Worm (Caenorhabditis elegans) whole organism, L4/young adult: Measurements from ENCODE around the gene srlf-37.

Source experiments
- W03F9.2 ChIP-seq: fragments of 150-350 bp; optimal IDR thresholded peaks from 2 replicates; lab custom pipeline; 2014; ENCODE audit warnings: missing biosample characterization, missing genetic modification characterization
- dao-5 ChIP-seq: sonication (generic microtip); optimal IDR thresholded peaks from 2 replicates; lab custom pipeline; 2016; ENCODE audit warnings: missing genotype, missing genetic modification characterization, moderate library complexity, missing compliant biosample characterization
- him-1 ChIP-seq: sonication (generic microtip); optimal IDR thresholded peaks from 2 replicates; lab custom pipeline; 2016; ENCODE audit warnings: missing genotype, missing genetic modification reagents, missing genetic modification characterization, missing compliant biosample characterization

ce11 chrV:592959-593358, 11.0 kb downstream of the srlf-37 start, which contains the start of gene ZK488.5:
- no peak for TF ChIP-seq him-1 (tag; lab: Kevin White, UChicago)
- TF ChIP-seq W03F9.2: no peak
- no peak for TF ChIP-seq dao-5 (tag; lab: Kevin White, UChicago)
